Fruit fly (Drosophila melanogaster): ENCODE results near the gene CG14022.

DNA sequence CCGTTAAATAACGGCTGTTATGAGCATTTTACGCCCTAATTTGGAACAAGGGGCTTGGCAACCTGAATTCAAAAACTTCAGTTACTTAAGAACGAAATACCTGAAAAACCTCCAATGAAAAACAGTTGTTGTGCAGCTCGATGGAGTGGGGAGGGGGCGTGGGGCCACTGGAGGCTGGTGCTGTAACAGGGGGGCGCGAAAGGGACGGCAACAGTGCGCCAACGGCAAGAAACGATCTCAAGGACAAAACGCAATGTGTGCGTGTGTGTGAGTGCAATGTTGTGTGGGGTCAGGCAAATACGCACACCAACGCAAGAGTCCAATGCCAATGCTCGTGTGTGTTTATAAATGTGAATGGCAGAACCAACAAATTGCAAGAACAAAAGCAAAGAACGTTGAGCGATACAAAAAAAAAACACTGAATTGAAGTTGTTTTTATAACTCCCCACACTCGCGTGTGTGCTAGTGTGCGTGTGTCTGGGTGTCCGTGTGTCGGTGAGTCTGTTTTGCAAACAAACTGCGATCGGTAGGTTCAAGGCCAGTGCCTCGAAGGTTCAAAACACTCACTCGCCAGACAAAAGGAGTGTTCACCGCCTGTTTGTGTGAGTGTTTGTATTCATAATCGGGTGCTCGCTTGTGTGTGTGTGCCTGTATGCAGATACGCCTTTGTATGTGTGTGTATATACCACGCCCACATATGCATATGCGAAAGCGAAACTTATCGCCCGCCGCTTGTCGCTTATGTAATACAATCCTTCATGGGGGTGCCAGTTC is 36.6 kb downstream of the CG14022 start:
- TF ChIP-seq Myc (optimal IDR thresholded peaks at IDR 0.05): no peak
- TF ChIP-seq psq (optimal IDR thresholded peaks at IDR 0.05): no peak
- TF ChIP-seq insv (optimal IDR thresholded peaks at IDR 0.05): no peak
- TF ChIP-seq h (optimal IDR thresholded peaks at IDR 0.05): no peak
